Worm (Caenorhabditis elegans) whole organism, L3 larva: ENCODE data around the gene ace-1.

Source experiments
- aly-2 ChIP-seq: fragments of 150-350 bp; optimal IDR thresholded peaks from 2 replicates; lab custom pipeline; 2014; ENCODE audit warnings: missing biosample characterization, missing genetic modification characterization
- ama-1 ChIP-seq: fragments of 150-350 bp; optimal IDR thresholded peaks from 2 replicates; lab custom pipeline; 2018
- ceh-16 ChIP-seq: sonication (generic microtip); optimal IDR thresholded peaks from 2 replicates; lab custom pipeline; 2017; ENCODE audit warnings: missing biosample characterization, missing genetic modification characterization
- ceh-28 ChIP-seq: fragments of 150-350 bp; optimal IDR thresholded peaks from 2 replicates; lab custom pipeline; 2014; ENCODE audit warnings: missing biosample characterization, missing genetic modification reagents, missing genetic modification characterization
- ceh-82 ChIP-seq: fragments of 150-350 bp; optimal IDR thresholded peaks from 2 replicates; lab custom pipeline; 2014; ENCODE audit warnings: missing biosample characterization, missing genetic modification characterization
- daf-12 ChIP-seq: fragments of 150-350 bp; optimal IDR thresholded peaks from 2 replicates; lab custom pipeline; 2014; ENCODE audit warnings: missing biosample characterization, missing genetic modification reagents, missing genetic modification characterization
- egl-5 ChIP-seq: fragments of 150-350 bp; optimal IDR thresholded peaks from 2 replicates; lab custom pipeline; 2017; ENCODE audit warnings: missing biosample characterization, missing genetic modification reagents, missing genetic modification characterization, inconsistent platforms
- elt-1 ChIP-seq: fragments of 150-350 bp; optimal IDR thresholded peaks from 2 replicates; lab custom pipeline; 2014; ENCODE audit warnings: missing biosample characterization, missing genetic modification characterization
- elt-3 ChIP-seq, 3 experiments: fragments of 150-350 bp in 1 of 3; sonication (generic microtip) in 2 of 3; optimal IDR thresholded peaks; 2 replicates in 2 of 3; 4 replicates in 1 of 3; lab custom pipeline; 2014 to 2017; ENCODE audit warnings: missing biosample characterization in 3 of 3, missing genetic modification characterization in 3 of 3
- fkh-10 ChIP-seq: sonication (generic microtip); optimal IDR thresholded peaks from 2 replicates; lab custom pipeline; 2017; ENCODE audit warnings: missing biosample characterization, missing genetic modification reagents, missing genetic modification characterization
- jun-1 ChIP-seq: fragments of 150-350 bp; optimal IDR thresholded peaks from 2 replicates; lab custom pipeline; 2014; ENCODE audit warnings: missing biosample characterization, missing genetic modification reagents, missing genetic modification characterization
- lin-15B ChIP-seq: fragments of 150-350 bp; optimal IDR thresholded peaks from 2 replicates; lab custom pipeline; 2014; ENCODE audit warnings: missing biosample characterization, missing genetic modification characterization
- lin-39 ChIP-seq: fragments of 150-350 bp; optimal IDR thresholded peaks from 2 replicates; lab custom pipeline; 2018; ENCODE audit warnings: missing biosample characterization, missing genetic modification reagents, missing genetic modification characterization
- mdl-1 ChIP-seq: fragments of 150-350 bp; optimal IDR thresholded peaks from 2 replicates; lab custom pipeline; 2014; ENCODE audit warnings: missing biosample characterization, missing genetic modification characterization
- nfya-1 ChIP-seq: sonication (generic microtip); optimal IDR thresholded peaks from 2 replicates; lab custom pipeline; 2017; ENCODE audit warnings: missing genetic modification characterization, mild to moderate bottlenecking, missing compliant biosample characterization, antibody characterized with exemption, moderate library complexity; ENCODE audit not compliant: insufficient read depth
- nhr-28 ChIP-seq: fragments of 150-350 bp; optimal IDR thresholded peaks from 2 replicates; lab custom pipeline; 2014; ENCODE audit warnings: missing biosample characterization, missing genetic modification characterization
- nhr-67 ChIP-seq: fragments of 150-350 bp; optimal IDR thresholded peaks from 2 replicates; lab custom pipeline; 2014; ENCODE audit warnings: missing biosample characterization, missing genetic modification characterization
- nhr-77 ChIP-seq: fragments of 150-350 bp; optimal IDR thresholded peaks from 2 replicates; lab custom pipeline; 2014; ENCODE audit warnings: missing biosample characterization, missing genetic modification characterization
- pha-4 ChIP-seq: fragments of 150-350 bp; optimal IDR thresholded peaks from 2 replicates; lab custom pipeline; 2014; ENCODE audit warnings: missing biosample characterization, missing genetic modification reagents, missing genetic modification characterization
- pqm-1 ChIP-seq: fragments of 150-350 bp; optimal IDR thresholded peaks from 2 replicates; lab custom pipeline; 2017; ENCODE audit warnings: missing biosample characterization, missing genetic modification characterization, inconsistent platforms
- sea-2 ChIP-seq: fragments of 150-350 bp; sonication (generic microtip); optimal IDR thresholded peaks from 4 replicates; lab custom pipeline; 2014; ENCODE audit warnings: missing biosample characterization, missing genetic modification reagents, missing genetic modification characterization
- skn-1 ChIP-seq: fragments of 150-350 bp; optimal IDR thresholded peaks from 2 replicates; lab custom pipeline; 2014; ENCODE audit warnings: missing biosample characterization, missing genetic modification characterization
- snpc-4 ChIP-seq: fragments of 150-350 bp; optimal IDR thresholded peaks from 2 replicates; lab custom pipeline; 2014; ENCODE audit warnings: missing biosample characterization, missing genetic modification characterization
- ztf-11 ChIP-seq: fragments of 150-350 bp; optimal IDR thresholded peaks from 2 replicates; lab custom pipeline; 2014; ENCODE audit warnings: missing biosample characterization, missing genetic modification characterization
- ztf-4 ChIP-seq: fragments of 150-350 bp; optimal IDR thresholded peaks from 2 replicates; lab custom pipeline; 2014; ENCODE audit warnings: missing biosample characterization, missing genetic modification characterization

The ace-1 gene

DNA sequence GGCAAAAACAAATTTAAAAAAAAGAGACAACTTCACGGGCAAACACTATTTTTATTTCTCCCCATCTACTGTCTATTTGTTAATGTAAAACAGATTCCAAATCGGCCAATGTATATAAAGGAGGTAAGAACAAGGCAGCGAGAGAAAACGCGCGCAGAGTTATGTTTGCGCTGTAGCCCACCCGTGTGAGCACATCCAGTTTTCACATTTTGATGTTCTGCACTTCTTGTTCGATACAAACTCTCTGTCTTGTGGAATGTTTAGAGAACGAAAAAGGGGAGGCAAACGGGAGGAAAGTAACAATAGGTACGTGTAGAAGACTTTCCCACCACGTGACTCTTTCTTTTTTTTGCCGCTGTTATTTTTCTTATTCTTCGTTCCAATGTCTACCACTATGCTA is 14.6 kb upstream of the ace-1 start:
- TF ChIP-seq fkh-10 (GFP tag; lab: Kevin White, UChicago) (peak; percentile 89), elt-1 (tag; lab: Kevin White, UChicago) (no peak), pha-4 (tag; lab: Kevin White, UChicago) (peak; percentile 84)

DNA sequence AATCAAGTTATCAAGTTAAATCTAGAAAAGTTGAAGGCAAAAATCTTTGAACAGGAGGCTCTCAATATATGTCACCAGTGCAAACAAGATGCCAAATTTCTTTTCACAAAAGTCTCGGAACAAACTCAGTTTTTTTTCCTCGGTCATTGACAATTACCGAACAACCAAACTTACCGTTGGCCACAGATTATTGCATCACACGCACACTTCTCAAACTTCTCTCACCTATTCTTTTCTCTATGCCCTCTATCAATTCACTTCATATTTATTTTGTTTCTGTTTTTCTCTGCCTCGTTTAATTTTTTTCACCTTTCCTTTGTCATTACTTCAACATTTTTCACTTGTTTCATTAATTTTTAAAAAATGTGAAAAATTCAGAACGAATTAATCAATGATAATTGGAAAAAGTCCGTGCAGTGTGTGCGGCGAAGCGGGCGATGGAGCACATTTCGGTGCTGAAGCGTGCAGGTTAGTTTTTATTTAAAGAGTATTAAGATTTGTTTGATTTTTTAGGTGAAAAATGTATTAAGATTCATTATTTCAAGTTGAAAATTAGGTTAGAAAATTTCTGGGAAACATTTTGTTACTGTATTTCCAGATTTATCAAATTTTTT is 12.4 kb upstream of the ace-1 start, which contains the start of gene nhr-28:
Gene nhr-28, plus strand, starts transcription at position 379 of the 614 bp plus-strand sequence.
- TF ChIP-seq elt-1 (tag; lab: Kevin White, UChicago): no peak
- TF ChIP-seq fkh-10 (GFP tag; lab: Kevin White, UChicago): peak; percentile 74
- TF ChIP-seq ztf-4: no peak
- TF ChIP-seq pha-4 (tag; lab: Kevin White, UChicago): peak; percentile 9
- no peak for TF ChIP-seq daf-12 (tag; lab: Kevin White, UChicago)

DNA sequence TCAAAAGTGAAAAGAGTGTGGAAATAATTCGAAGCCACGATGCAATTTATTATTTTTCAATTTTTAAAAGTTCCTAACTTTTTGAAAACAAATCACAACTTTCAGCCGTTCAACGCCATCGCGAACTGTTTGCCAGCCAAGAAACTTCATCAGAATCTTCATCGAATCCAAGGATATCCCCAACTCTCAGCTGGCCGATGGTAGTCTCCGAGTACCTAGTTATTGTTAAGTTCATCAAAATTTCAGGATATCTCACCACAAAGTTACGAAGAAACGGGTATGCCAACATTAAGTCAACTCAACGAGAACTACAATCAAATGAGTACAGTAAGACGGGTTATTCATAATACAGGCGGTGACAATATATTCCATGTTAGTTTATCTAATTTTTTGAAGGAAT is 10.8 kb upstream of the ace-1 start:
- TF ChIP-seq aly-2 (tag; lab: Kevin White, UChicago) (no peak), ceh-28 (no peak), fkh-10 (GFP tag; lab: Kevin White, UChicago) (peak; percentile 91), lin-39 (no peak)

DNA sequence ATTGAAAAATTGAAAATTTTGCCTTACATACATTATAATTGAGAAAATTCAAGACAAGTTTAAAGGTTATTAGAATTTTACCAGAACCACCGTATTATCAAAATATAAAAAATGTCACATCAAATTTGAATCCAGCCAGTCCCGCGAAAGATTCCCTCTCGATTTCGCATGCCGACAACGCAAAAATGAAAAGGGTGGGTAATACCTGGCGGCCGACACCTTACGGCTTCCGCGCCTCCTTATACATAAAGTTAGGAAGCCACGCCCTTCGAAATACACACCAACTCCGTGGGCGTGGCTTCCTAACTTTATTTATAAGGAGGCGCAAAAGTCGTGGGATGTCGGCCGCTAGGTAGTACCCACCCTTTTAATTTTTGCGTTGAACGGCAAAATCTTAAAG is 9.6 kb upstream of the ace-1 start:
- TF ChIP-seq aly-2 (tag; lab: Kevin White, UChicago): no peak
- no peak for TF ChIP-seq elt-3 (tag; optimal IDR thresholded peaks at IDR 0.05; lab: Kevin White, UChicago)
- peak; percentile 82 for TF ChIP-seq fkh-10 (GFP tag; lab: Kevin White, UChicago)
- TF ChIP-seq nhr-67 (tag; lab: Kevin White, UChicago): no peak
- no peak for TF ChIP-seq sea-2 (GFP tag; lab: Kevin White, UChicago)
- no peak for TF ChIP-seq daf-12 (tag; lab: Kevin White, UChicago)
- TF ChIP-seq jun-1 (tag; lab: Kevin White, UChicago): no peak
- peak; percentile 23 for TF ChIP-seq snpc-4 (tag; lab: Kevin White, UChicago)
- no peak for TF ChIP-seq ztf-11 (tag; lab: Kevin White, UChicago)
- TF ChIP-seq lin-15B (tag; lab: Kevin White, UChicago): no peak
- no peak for TF ChIP-seq ceh-16 (tag; lab: Kevin White, UChicago)
- no peak for TF ChIP-seq nfya-1 (tag; lab: Kevin White, UChicago)

DNA sequence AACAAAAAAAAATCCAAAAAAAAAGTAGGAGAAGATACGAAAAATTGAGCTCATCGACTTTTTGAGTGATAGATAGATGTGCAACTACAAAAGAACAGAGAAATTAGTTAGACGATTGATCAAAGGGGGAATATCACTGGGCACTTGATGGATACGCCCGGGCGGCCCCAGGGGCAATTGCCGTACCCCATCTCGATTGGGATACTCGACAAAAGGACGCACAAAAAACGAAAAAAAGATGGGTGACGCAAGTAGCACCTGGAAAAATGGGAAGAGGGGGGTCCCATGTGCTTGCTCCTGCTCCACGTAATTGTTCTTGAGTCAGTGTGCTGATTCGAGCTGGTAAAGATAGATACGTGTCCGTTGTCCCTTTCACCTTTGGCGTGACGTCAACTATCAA is 6.1 kb upstream of the ace-1 start:
- TF ChIP-seq fkh-10 (GFP tag; lab: Kevin White, UChicago) (peak; percentile 84), nhr-77 (tag; lab: Kevin White, UChicago) (no peak)

DNA sequence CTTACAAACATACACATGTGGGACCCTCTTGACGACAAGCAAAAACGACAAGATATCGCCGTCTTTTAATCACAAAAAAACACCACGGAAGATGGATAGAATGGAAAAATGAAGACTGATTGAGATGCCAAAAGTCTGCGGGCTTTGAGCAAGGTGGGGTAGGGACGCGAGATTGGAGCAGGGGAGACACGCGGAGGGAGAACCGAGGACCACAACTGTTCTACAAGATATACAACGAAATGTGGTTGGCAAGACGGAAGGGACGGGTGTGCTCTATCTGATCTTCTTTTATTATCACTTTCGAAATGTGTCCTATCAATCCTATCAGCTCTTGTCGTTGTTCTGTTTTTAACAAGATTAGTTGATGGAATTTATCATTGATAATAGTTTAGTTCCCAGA is 3.5 kb upstream of the ace-1 start:
- no peak for TF ChIP-seq ztf-4
- TF ChIP-seq lin-39: peak; percentile 24
- peak; percentile 22 for TF ChIP-seq nfya-1 (tag; lab: Kevin White, UChicago)
- peak; percentile 63 for TF ChIP-seq fkh-10 (GFP tag; lab: Kevin White, UChicago)

DNA sequence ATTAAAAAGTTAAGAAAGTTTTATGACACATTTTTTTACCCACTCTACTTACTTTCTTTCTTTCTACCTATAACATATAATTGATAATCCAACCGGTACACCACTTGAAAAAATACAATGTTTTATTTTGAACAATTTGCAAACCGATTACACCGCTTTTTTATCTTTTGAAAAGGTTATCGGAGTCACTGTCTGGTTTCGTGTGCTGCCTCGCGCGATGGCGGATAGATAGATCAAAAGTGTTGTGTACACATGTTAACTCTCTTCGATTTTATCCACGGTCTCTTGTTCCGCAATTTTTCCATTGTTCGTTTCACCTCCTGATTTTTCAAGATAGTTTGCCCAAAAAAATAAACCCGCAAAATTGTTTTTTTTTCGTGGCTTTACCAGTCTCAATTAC is 585 bp upstream of the ace-1 start:
- no peak for TF ChIP-seq mdl-1 (tag; lab: Kevin White, UChicago)
- peak; percentile 75 for TF ChIP-seq fkh-10 (GFP tag; lab: Kevin White, UChicago)
- TF ChIP-seq jun-1 (tag; lab: Kevin White, UChicago): no peak
- no peak for TF ChIP-seq ceh-82 (tag; lab: Kevin White, UChicago)
- no peak for TF ChIP-seq nhr-67 (tag; lab: Kevin White, UChicago)
- TF ChIP-seq pha-4 (tag; lab: Kevin White, UChicago): no peak
- no peak for TF ChIP-seq ama-1 (lab: Kevin White, UChicago)

DNA sequence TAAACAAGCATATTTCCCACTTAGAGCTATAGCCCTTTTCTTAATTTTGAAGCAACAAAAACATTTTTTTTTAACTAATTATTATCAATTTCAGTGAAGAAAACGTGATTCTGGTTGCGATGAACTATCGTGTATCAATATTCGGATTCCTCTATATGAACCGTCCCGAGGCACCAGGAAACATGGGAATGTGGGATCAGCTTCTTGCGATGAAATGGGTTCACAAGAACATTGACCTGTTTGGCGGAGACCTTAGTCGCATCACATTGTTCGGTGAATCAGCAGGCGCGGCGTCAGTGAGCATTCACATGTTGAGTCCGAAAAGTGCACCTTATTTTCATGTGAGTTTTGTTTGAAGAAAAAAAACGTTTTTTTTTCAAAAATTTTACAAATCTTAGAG is 1.9 kb downstream of the ace-1 start:
- no peak for TF ChIP-seq ztf-4
- no peak for TF ChIP-seq pqm-1 (tag; lab: Kevin White, UChicago)
- peak; percentile 65 for TF ChIP-seq fkh-10 (GFP tag; lab: Kevin White, UChicago)

DNA sequence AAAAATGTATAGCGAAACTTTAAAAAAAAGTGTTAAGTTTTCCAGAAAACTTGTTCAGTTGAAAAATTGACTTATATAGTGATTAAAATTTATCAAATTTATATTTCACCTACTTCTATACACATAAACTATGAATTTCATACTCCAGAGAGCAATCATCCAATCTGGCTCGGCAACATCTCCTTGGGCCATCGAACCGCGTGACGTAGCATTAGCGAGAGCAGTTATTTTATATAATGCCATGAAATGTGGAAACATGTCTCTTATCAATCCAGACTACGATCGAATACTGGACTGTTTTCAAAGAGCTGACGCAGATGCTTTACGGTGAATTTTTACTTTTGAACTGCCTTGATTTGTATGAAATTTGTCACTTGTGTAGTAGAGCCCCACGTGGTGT is 2.4 kb downstream of the ace-1 start:
- TF ChIP-seq nfya-1 (tag; lab: Kevin White, UChicago) (no peak), lin-39 (no peak), skn-1 (tag; lab: Kevin White, UChicago) (no peak), nhr-28 (tag; lab: Kevin White, UChicago) (no peak), egl-5 (no peak), snpc-4 (tag; lab: Kevin White, UChicago) (no peak), ama-1 (lab: Kevin White, UChicago) (no peak)
